Worm (Caenorhabditis elegans) whole organism, late embryonic: ENCODE measurements around the gene puf-7.

ENCODE experiments used
- K02D7.2 ChIP-seq: sonication (generic microtip); optimal IDR thresholded peaks from 2 replicates; lab custom pipeline; 2017; ENCODE audit warnings: mild to moderate bottlenecking, missing genetic modification characterization, missing compliant biosample characterization
- ets-4 ChIP-seq: sonication (generic microtip); optimal IDR thresholded peaks from 2 replicates; lab custom pipeline; 2016; ENCODE audit warnings: missing genetic modification characterization, missing compliant biosample characterization
- pqm-1 ChIP-seq: sonication (generic microtip); optimal IDR thresholded peaks from 2 replicates; lab custom pipeline; 2016; ENCODE audit warnings: missing genetic modification characterization, missing compliant biosample characterization

DNA sequence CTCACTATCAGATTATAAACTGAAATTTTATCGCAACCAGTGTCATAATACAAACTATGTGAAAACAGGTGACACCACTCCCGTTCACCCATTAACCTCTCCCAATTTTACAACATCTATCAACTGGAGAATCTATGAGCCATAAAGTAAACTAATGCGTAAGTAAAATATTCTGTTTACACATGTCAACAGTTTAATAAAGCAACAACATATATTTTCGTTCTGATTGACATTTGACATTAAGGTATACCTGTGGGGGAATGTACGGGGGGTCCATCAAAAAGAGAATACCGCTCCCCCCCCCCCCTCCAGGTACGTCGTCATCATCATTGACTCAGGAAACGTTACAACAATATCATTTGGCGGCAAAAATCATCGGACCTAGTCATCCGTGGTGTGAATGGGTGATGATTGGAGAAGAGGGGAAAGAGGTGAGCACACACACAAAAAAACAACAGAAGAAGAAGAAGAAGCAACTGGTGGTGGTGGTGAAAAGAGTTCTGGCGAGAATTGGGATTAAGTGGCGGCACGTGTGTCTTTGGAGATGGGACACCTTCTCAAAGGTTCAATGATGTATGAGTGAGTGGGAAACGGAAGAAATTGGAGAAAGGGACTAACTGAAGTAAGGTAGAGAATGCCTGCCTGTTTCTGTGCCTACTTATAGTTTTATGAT is 40.3 kb downstream of the puf-7 start:
- TF ChIP-seq ets-4 (tag; lab: Kevin White, UChicago): no peak
- TF ChIP-seq pqm-1 (tag; lab: Kevin White, UChicago): no peak
- no peak for TF ChIP-seq K02D7.2 (tag; lab: Kevin White, UChicago)
